Fruit fly (Drosophila melanogaster): ENCODE results near the gene scramb2.

Gene scramb2

DNA sequence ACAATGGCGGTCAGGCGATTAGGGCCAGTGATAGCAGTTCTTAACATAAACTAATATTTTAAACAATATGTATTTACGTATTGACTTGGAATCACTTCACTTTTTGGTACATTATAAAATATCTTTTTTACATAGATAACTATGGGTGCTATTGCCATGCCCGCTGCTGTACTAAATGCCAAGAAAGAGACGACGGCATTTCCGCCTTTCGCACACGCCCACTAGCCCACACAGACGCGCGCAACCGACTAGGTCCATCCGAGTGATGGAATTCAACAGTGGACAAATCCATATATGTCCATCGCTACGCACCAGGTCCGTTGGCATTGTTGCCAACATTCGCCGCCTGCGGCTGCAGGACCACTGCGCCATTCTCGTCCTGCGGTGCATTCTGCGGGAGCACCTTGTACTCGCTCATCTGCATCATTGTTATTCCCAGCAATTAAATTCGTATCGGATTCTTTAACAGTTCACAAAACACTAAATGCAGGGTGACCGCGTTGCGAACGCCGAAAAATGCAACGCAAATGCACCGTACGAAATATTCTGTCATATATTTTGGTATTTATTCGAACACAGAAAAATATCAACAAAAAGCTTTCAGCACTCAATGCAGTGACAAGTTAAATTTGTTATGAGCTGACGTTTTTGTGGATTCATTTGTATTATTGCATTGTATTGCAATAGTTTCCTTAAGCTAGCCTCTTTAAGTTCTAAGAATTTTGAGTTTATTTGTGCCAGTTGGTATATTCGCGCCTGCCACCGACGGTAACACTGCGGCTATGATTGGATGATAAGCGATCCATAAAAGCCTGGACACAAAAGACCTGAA, at the start of gene scramb2, which contains the start of gene Sk2:
Gene scramb2, minus strand, starts transcription at position 488 of the 832 bp plus-strand sequence.
Gene Sk2, plus strand, starts transcription at position 763 of the 832 bp plus-strand sequence.
- TF ChIP-seq noc (tag; optimal IDR thresholded peaks at IDR 0.05) = peak; percentile 93

dm6 chr3L:3096073-3096725, 49.6 kb upstream of the scramb2 start:
- TF ChIP-seq noc (tag; optimal IDR thresholded peaks at IDR 0.05) = peak; percentile 22

- TF ChIP-seq noc (tag; optimal IDR thresholded peaks at IDR 0.05) = no peak
Measured at dm6 chr3L:3095590-3095989, 49.0 kb upstream of the scramb2 start.

dm6 chr3L:3090581-3091345, 44.2 kb upstream of the scramb2 start:
- peak; percentile 14 for TF ChIP-seq noc (tag; optimal IDR thresholded peaks at IDR 0.05)

DNA sequence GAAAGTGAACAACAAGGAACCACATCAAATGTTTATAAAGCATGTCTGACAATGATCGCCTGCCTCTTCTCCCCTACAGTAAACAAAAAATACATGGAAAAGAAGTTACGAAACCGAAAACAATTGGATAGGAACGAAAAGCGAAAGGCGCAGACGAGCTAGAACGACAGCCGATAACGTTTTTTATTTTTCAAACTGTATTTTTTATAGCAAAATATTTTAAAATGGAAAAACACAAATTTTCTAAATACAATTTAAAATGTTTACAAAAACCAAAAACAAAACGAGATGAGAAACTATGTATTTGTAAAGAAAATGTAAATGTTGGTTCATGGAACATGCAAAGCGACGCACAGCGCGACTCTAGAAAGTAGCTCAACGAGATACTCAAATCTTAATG, 42.4 kb upstream of the scramb2 start:
- TF ChIP-seq noc (tag; optimal IDR thresholded peaks at IDR 0.05) = no peak

DNA sequence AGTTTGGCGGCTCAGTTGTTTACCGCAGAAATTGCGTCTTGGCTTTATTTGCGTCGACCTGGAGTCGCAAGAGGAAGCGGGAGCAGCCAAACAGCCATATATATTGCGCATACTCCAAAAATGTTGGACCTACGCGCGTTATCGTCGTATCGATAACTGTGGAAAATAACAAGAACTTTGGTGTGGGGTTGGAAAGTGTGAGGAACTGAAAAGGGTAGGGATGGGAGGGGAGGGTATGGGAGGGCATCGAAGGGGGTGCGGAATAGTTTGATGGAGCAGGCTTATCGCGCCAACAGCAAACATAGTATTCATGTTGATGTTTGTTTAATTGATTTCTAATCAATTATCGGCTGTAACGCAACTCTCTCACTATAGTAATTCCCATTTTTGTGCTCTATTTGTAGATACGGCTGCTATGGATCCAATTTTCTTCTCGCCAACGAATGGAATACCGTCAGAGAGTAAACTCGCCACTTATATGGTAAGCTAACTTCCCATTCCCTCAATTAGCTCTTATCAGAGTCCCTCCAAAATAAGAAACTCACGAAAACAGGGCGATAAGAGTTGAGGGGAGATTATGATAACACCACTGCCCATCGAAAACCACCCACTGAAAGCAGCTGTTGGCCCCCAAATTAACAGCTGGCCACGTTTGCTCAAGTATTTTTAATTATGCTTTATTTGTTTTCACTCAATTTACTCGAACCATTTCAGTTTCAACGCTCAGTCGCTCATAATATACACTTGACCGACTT, 36.9 kb upstream of the scramb2 start:
- peak; percentile 10 for TF ChIP-seq noc (tag; optimal IDR thresholded peaks at IDR 0.05)

dm6 chr3L:3081966-3082516, 35.4 kb upstream of the scramb2 start:
- no peak for TF ChIP-seq noc (tag; optimal IDR thresholded peaks at IDR 0.05)

dm6 chr3L:3081146-3081872, 34.7 kb upstream of the scramb2 start:
- TF ChIP-seq noc (tag; optimal IDR thresholded peaks at IDR 0.05) = peak; percentile 99

DNA sequence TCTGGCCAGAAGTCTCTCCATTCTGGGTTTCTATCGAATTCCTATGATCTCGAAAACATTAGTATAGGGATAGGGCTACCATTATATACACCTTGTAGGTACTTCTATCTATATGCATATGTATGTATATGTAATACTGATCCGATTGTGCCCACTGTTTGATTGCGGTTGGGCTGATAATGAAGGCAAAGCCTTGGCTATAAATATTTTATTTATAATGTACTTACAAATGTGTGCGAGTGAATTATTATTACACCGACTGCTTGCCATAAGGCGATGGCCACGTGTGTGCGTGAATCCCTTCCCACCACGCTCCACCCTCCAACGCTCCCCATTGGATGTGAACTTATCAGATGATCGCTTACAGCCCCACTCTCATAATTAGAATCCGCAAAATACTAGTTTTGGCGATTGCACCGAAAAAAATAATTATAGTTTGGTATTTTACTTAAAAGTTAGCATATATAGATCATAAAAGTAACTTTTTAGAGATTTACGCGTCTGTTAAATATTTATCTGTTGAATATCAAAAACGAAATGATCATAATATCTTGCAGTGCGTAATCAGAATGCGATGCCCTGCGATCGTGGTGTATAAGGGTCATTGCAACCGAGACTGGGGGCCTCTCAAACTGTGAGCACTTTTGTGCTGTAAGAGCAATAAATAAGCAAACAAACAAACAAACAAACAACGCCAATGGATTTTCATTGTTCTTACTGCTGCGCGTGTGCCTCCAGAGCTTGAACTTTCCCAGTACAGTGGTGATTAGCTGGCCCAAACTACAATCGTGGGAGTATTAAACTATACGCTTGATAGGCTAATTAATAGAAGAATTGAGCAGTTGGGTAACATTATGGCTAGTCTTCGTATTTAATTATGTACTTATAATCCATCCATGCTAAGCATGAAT, 33.7 kb upstream of the scramb2 start:
- no peak for TF ChIP-seq noc (tag; optimal IDR thresholded peaks at IDR 0.05)

DNA sequence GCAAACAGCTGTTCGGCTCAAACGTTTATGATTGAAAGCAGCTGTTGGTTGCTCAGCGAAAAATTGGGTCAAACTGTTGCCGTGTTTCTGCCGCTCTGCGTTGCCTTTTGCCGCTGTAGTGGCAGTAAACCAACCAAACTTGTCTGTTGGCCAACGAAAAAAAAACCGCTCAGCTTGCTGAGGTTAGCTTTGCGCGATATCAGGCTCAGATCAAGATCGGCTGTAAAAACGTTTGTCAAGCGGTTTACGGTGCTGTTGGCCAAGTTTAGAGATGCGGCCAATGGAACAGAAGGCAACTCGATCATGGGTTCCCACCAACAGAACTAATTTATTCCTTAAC, 32.5 kb upstream of the scramb2 start:
- no peak for TF ChIP-seq noc (tag; optimal IDR thresholded peaks at IDR 0.05)

DNA sequence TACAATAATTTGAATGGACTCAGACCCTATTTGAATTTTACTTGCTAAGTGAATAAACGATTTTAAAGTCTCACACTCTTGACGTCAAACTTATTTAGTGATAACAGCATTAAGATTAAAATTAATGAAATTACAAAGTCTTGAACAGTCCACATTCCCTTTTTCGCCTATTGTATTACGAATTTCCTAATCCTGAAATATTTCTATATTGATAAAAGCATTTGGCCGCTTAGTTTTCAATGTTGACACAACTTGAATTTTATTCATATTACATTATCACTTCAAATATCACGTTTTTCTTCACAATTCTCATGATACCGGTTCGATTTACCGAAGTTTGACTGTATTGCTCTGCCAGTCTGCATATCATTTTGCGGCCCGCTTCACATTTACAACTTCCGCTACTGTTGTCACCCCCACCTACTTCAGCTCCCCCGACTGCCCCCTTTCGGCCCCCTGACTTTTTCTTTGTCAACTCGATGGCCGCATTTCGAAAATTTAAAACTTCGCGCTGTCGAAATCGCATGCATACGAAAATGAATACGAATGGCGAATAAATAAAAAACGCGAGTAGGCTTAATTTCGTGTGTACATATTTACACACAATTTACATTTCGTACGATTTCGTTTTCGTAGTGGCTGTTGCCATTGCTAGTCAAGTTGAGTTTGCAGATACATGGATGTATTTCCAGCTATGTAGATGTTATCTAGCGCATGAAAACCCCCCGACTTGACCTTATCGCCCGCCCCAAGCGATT, 32.0 kb upstream of the scramb2 start:
- TF ChIP-seq noc (tag; optimal IDR thresholded peaks at IDR 0.05) = peak; percentile 34

- TF ChIP-seq noc (tag; optimal IDR thresholded peaks at IDR 0.05) = peak; percentile 72
Measured at dm6 chr3L:3077568-3078107, 31.0 kb upstream of the scramb2 start.

- no peak for TF ChIP-seq noc (tag; optimal IDR thresholded peaks at IDR 0.05)
Measured at dm6 chr3L:3076954-3077353, 30.3 kb upstream of the scramb2 start.
